Worm (Caenorhabditis elegans) whole organism, L3 larva: ENCODE data around the gene nsph-3.2.

Experiments
- R02D3.7 ChIP-seq: fragments of 150-350 bp; optimal IDR thresholded peaks from 2 replicates; lab custom pipeline; 2014; ENCODE audit warnings: missing biosample characterization, missing genetic modification characterization
- ZK546.5 ChIP-seq: sonication (generic microtip); optimal IDR thresholded peaks from 2 replicates; lab custom pipeline; 2017; ENCODE audit warnings: missing biosample characterization, missing genetic modification characterization
- aly-2 ChIP-seq: fragments of 150-350 bp; optimal IDR thresholded peaks from 2 replicates; lab custom pipeline; 2014; ENCODE audit warnings: missing biosample characterization, missing genetic modification characterization
- ama-1 ChIP-seq: fragments of 150-350 bp; optimal IDR thresholded peaks from 2 replicates; lab custom pipeline; 2018
- ceh-16 ChIP-seq: sonication (generic microtip); optimal IDR thresholded peaks from 2 replicates; lab custom pipeline; 2017; ENCODE audit warnings: missing biosample characterization, missing genetic modification characterization
- ceh-28 ChIP-seq: fragments of 150-350 bp; optimal IDR thresholded peaks from 2 replicates; lab custom pipeline; 2014; ENCODE audit warnings: missing biosample characterization, missing genetic modification reagents, missing genetic modification characterization
- ceh-82 ChIP-seq: fragments of 150-350 bp; optimal IDR thresholded peaks from 2 replicates; lab custom pipeline; 2014; ENCODE audit warnings: missing biosample characterization, missing genetic modification characterization
- ceh-9 ChIP-seq: sonication (generic microtip); optimal IDR thresholded peaks from 2 replicates; lab custom pipeline; 2018; ENCODE audit warnings: missing biosample characterization, missing genetic modification characterization
- daf-12 ChIP-seq: fragments of 150-350 bp; optimal IDR thresholded peaks from 2 replicates; lab custom pipeline; 2014; ENCODE audit warnings: missing biosample characterization, missing genetic modification reagents, missing genetic modification characterization
- egl-27 ChIP-seq: sonication (generic microtip); optimal IDR thresholded peaks from 4 replicates; lab custom pipeline; 2017; ENCODE audit warnings: missing biosample characterization, missing genetic modification reagents, missing genetic modification characterization
- egl-5 ChIP-seq: fragments of 150-350 bp; optimal IDR thresholded peaks from 2 replicates; lab custom pipeline; 2017; ENCODE audit warnings: missing biosample characterization, missing genetic modification reagents, missing genetic modification characterization, inconsistent platforms
- elt-1 ChIP-seq: fragments of 150-350 bp; optimal IDR thresholded peaks from 2 replicates; lab custom pipeline; 2014; ENCODE audit warnings: missing biosample characterization, missing genetic modification characterization
- elt-2 ChIP-seq: sonication (generic microtip); optimal IDR thresholded peaks from 2 replicates; lab custom pipeline; 2016; ENCODE audit warnings: missing genetic modification reagents, mild to moderate bottlenecking, missing genetic modification characterization, missing compliant biosample characterization
- elt-3 ChIP-seq, 3 experiments: fragments of 150-350 bp in 1 of 3; sonication (generic microtip) in 2 of 3; optimal IDR thresholded peaks; 2 replicates in 2 of 3; 4 replicates in 1 of 3; lab custom pipeline; 2014 to 2017; ENCODE audit warnings: missing biosample characterization in 3 of 3, missing genetic modification characterization in 3 of 3
- eor-1 ChIP-seq, 2 experiments: fragments of 150-350 bp; optimal IDR thresholded peaks; 2 replicates each; lab custom pipeline; 2014 to 2018; ENCODE audit warnings: missing biosample characterization in 2 of 2, missing genetic modification characterization in 2 of 2
- fkh-10 ChIP-seq: sonication (generic microtip); optimal IDR thresholded peaks from 2 replicates; lab custom pipeline; 2017; ENCODE audit warnings: missing biosample characterization, missing genetic modification reagents, missing genetic modification characterization
- fkh-2 ChIP-seq: fragments of 150-350 bp; optimal IDR thresholded peaks from 2 replicates; lab custom pipeline; 2014; ENCODE audit warnings: missing biosample characterization, missing genetic modification reagents, missing genetic modification characterization
- fos-1 ChIP-seq: fragments of 150-350 bp; optimal IDR thresholded peaks from 2 replicates; lab custom pipeline; 2014; ENCODE audit warnings: missing biosample characterization, missing genetic modification characterization
- hmg-11 ChIP-seq: sonication (generic microtip); optimal IDR thresholded peaks from 2 replicates; lab custom pipeline; 2016; ENCODE audit warnings: missing genetic modification characterization, missing compliant biosample characterization
- jun-1 ChIP-seq: fragments of 150-350 bp; optimal IDR thresholded peaks from 2 replicates; lab custom pipeline; 2014; ENCODE audit warnings: missing biosample characterization, missing genetic modification reagents, missing genetic modification characterization
- lin-15B ChIP-seq: fragments of 150-350 bp; optimal IDR thresholded peaks from 2 replicates; lab custom pipeline; 2014; ENCODE audit warnings: missing biosample characterization, missing genetic modification characterization
- lin-39 ChIP-seq: fragments of 150-350 bp; optimal IDR thresholded peaks from 2 replicates; lab custom pipeline; 2018; ENCODE audit warnings: missing biosample characterization, missing genetic modification reagents, missing genetic modification characterization
- lsy-12 ChIP-seq: sonication (generic microtip); optimal IDR thresholded peaks from 2 replicates; lab custom pipeline; 2016; ENCODE audit warnings: mild to moderate bottlenecking, missing genetic modification characterization, missing compliant biosample characterization
- mdl-1 ChIP-seq: fragments of 150-350 bp; optimal IDR thresholded peaks from 2 replicates; lab custom pipeline; 2014; ENCODE audit warnings: missing biosample characterization, missing genetic modification characterization
- mml-1 ChIP-seq: fragments of 150-350 bp; sonication (generic microtip); optimal IDR thresholded peaks from 3 replicates; lab custom pipeline; 2014; ENCODE audit warnings: missing biosample characterization, missing genetic modification characterization
- nfya-1 ChIP-seq: sonication (generic microtip); optimal IDR thresholded peaks from 2 replicates; lab custom pipeline; 2017; ENCODE audit warnings: missing genetic modification characterization, mild to moderate bottlenecking, missing compliant biosample characterization, antibody characterized with exemption, moderate library complexity; ENCODE audit not compliant: insufficient read depth
- nhr-11 ChIP-seq: fragments of 150-350 bp; optimal IDR thresholded peaks from 2 replicates; lab custom pipeline; 2014; ENCODE audit warnings: missing biosample characterization, missing genetic modification characterization
- nhr-12 ChIP-seq: fragments of 150-350 bp; optimal IDR thresholded peaks from 2 replicates; lab custom pipeline; 2014; ENCODE audit warnings: missing biosample characterization, missing genetic modification characterization
- nhr-23 ChIP-seq: fragments of 150-350 bp; optimal IDR thresholded peaks from 2 replicates; lab custom pipeline; 2014; ENCODE audit warnings: missing biosample characterization, missing genetic modification reagents, missing genetic modification characterization
- nhr-237 ChIP-seq: fragments of 150-350 bp; optimal IDR thresholded peaks from 2 replicates; lab custom pipeline; 2014; ENCODE audit warnings: missing biosample characterization, missing genetic modification characterization
- nhr-25 ChIP-seq: sonication (generic microtip); optimal IDR thresholded peaks from 2 replicates; lab custom pipeline; 2017; ENCODE audit warnings: missing biosample characterization, missing genetic modification characterization
- nhr-28 ChIP-seq: fragments of 150-350 bp; optimal IDR thresholded peaks from 2 replicates; lab custom pipeline; 2014; ENCODE audit warnings: missing biosample characterization, missing genetic modification characterization
- nhr-43 ChIP-seq: sonication (generic microtip); optimal IDR thresholded peaks from 2 replicates; lab custom pipeline; 2016; ENCODE audit warnings: mild to moderate bottlenecking, missing genetic modification characterization, missing compliant biosample characterization; ENCODE audit not compliant: poor library complexity, severe bottlenecking
- nhr-67 ChIP-seq: fragments of 150-350 bp; optimal IDR thresholded peaks from 2 replicates; lab custom pipeline; 2014; ENCODE audit warnings: missing biosample characterization, missing genetic modification characterization
- nhr-76 ChIP-seq: fragments of 150-350 bp; sonication (generic microtip); optimal IDR thresholded peaks from 5 replicates; lab custom pipeline; 2014; ENCODE audit warnings: missing biosample characterization, missing genetic modification characterization
- nhr-77 ChIP-seq: fragments of 150-350 bp; optimal IDR thresholded peaks from 2 replicates; lab custom pipeline; 2014; ENCODE audit warnings: missing biosample characterization, missing genetic modification characterization
- pha-4 ChIP-seq: fragments of 150-350 bp; optimal IDR thresholded peaks from 2 replicates; lab custom pipeline; 2014; ENCODE audit warnings: missing biosample characterization, missing genetic modification reagents, missing genetic modification characterization
- pqm-1 ChIP-seq: fragments of 150-350 bp; optimal IDR thresholded peaks from 2 replicates; lab custom pipeline; 2017; ENCODE audit warnings: missing biosample characterization, missing genetic modification characterization, inconsistent platforms
- sea-2 ChIP-seq: fragments of 150-350 bp; sonication (generic microtip); optimal IDR thresholded peaks from 4 replicates; lab custom pipeline; 2014; ENCODE audit warnings: missing biosample characterization, missing genetic modification reagents, missing genetic modification characterization
- skn-1 ChIP-seq: fragments of 150-350 bp; optimal IDR thresholded peaks from 2 replicates; lab custom pipeline; 2014; ENCODE audit warnings: missing biosample characterization, missing genetic modification characterization
- snpc-4 ChIP-seq: fragments of 150-350 bp; optimal IDR thresholded peaks from 2 replicates; lab custom pipeline; 2014; ENCODE audit warnings: missing biosample characterization, missing genetic modification characterization
- tbx-2 ChIP-seq: sonication (generic microtip); optimal IDR thresholded peaks from 2 replicates; lab custom pipeline; 2016; ENCODE audit warnings: mild to moderate bottlenecking, missing genetic modification characterization, missing compliant biosample characterization
- unc-39 ChIP-seq: sonication (generic microtip); optimal IDR thresholded peaks from 4 replicates; lab custom pipeline; 2017; ENCODE audit warnings: missing biosample characterization, missing genetic modification characterization
- unc-62 ChIP-seq: fragments of 150-350 bp; sonication (generic microtip); optimal IDR thresholded peaks from 4 replicates; lab custom pipeline; 2014; ENCODE audit warnings: missing biosample characterization, missing genetic modification reagents, missing genetic modification characterization
- zag-1 ChIP-seq: fragments of 150-350 bp; optimal IDR thresholded peaks from 2 replicates; lab custom pipeline; 2014; ENCODE audit warnings: missing biosample characterization, missing genetic modification characterization
- ztf-11 ChIP-seq: fragments of 150-350 bp; optimal IDR thresholded peaks from 2 replicates; lab custom pipeline; 2014; ENCODE audit warnings: missing biosample characterization, missing genetic modification characterization
- ztf-4 ChIP-seq: fragments of 150-350 bp; optimal IDR thresholded peaks from 2 replicates; lab custom pipeline; 2014; ENCODE audit warnings: missing biosample characterization, missing genetic modification characterization

The nsph-3.2 gene

DNA sequence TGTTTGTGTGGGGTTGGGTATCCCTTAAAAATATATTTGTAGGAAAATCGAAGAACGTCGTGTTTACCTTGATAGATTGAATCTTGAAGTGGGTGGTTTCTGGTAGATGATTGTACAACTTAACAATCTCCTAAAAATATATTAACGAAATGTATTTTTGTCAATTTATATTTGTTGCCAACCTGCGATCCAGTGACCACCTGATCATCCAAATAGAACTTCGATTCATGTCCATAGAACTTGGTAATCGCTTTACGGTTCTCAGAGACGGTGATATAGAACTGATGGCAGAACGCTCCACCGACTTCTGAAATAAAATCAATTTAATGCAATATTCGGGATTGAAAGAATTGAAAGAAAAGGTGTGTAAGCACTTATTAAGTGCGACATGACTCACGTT is 15.8 kb downstream of the nsph-3.2 start:
- TF ChIP-seq lin-39 (tag; lab: Kevin White, UChicago) = no peak
- TF ChIP-seq skn-1 = no peak
- no peak for TF ChIP-seq fos-1 (tag; lab: Kevin White, UChicago)
- no peak for TF ChIP-seq zag-1
- TF ChIP-seq nhr-76 = no peak
- no peak for TF ChIP-seq egl-5 (tag; lab: Kevin White, UChicago)
- TF ChIP-seq nhr-237 = no peak
- no peak for TF ChIP-seq fkh-2
- TF ChIP-seq hmg-11 (tag; lab: Kevin White, UChicago) = no peak
- no peak for TF ChIP-seq elt-2 (tag; lab: Kevin White, UChicago)
- no peak for TF ChIP-seq pqm-1 (tag; lab: Kevin White, UChicago)
- no peak for TF ChIP-seq ceh-9 (tag; lab: Kevin White, UChicago)
- no peak for TF ChIP-seq nhr-28 (tag; lab: Kevin White, UChicago)
- no peak for TF ChIP-seq egl-27

DNA sequence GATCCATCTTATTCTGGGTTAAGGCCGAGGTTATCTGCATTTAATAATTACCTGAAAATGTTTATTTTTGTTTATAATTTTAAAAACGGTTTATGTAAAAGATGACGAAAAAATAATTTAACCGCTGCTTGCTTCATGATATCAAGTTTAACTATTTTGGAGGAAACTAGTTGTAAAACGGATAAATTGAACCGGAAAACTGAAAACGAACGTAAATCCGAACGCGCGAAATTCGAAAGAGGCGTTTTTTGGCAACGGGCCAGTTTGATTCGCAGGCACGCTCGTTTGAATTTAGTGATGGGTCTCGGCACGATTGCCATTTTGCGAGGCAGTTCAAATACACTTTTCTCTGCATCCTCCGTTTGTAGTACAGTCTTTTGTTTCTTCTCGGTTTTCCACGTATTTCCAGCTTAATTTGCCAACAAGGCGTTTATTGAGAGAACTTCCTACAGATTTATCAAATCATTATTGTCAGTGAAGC is 16.3 kb downstream of the nsph-3.2 start, which contains the start of the genes gtbp-1 and K08F4.3:
gtbp-1 (minus strand) TSS at position 51 of the 481 bp plus-strand sequence.
K08F4.3 (plus strand) TSS at position 352 of the 481 bp plus-strand sequence.
- no peak for TF ChIP-seq fos-1 (tag; lab: Kevin White, UChicago)
- TF ChIP-seq nhr-43 (tag; lab: Kevin White, UChicago) = peak; percentile 28
- TF ChIP-seq hmg-11 (tag; lab: Kevin White, UChicago) = no peak
- TF ChIP-seq pha-4 (tag; lab: Kevin White, UChicago) = peak; percentile 88
- TF ChIP-seq nhr-28 (tag; lab: Kevin White, UChicago) = no peak
- TF ChIP-seq nhr-67 = no peak
- no peak for TF ChIP-seq nhr-76
- TF ChIP-seq ceh-16 (tag; lab: Kevin White, UChicago) = no peak
- TF ChIP-seq skn-1 = no peak
- TF ChIP-seq zag-1 = no peak
- no peak for TF ChIP-seq fkh-10
- TF ChIP-seq aly-2 = no peak
- TF ChIP-seq elt-3 (tag; optimal IDR thresholded peaks at IDR 0.05; lab: Kevin White, UChicago) = peak in 1 of 3 experiments; percentile 12
- no peak for TF ChIP-seq ztf-4 (tag; lab: Kevin White, UChicago)
- peak; percentile 77 for TF ChIP-seq lin-39 (tag; lab: Kevin White, UChicago)
- peak; percentile 20 for TF ChIP-seq ceh-82
- TF ChIP-seq snpc-4 (tag; lab: Kevin White, UChicago) = peak; percentile 42
- TF ChIP-seq nhr-11 (tag; lab: Kevin White, UChicago) = no peak
- TF ChIP-seq ama-1 (lab: Kevin White, UChicago) = peak; percentile 23
- TF ChIP-seq lin-15B (tag; lab: Kevin White, UChicago) = peak; percentile 94
- no peak for TF ChIP-seq ceh-28 (tag; lab: Kevin White, UChicago)
- TF ChIP-seq pqm-1 (tag; lab: Kevin White, UChicago) = peak; percentile 28
- TF ChIP-seq sea-2 (GFP tag; lab: Kevin White, UChicago) = no peak
- TF ChIP-seq nhr-237 = no peak
- TF ChIP-seq nhr-23 (tag; lab: Kevin White, UChicago) = no peak
- TF ChIP-seq R02D3.7 (tag; lab: Kevin White, UChicago) = peak; percentile 20
- TF ChIP-seq elt-2 (tag; lab: Kevin White, UChicago) = peak; percentile 46
- no peak for TF ChIP-seq nhr-77 (tag; lab: Kevin White, UChicago)
- no peak for TF ChIP-seq fkh-2
- TF ChIP-seq jun-1 (tag; lab: Kevin White, UChicago) = no peak
- TF ChIP-seq unc-39 = no peak
- no peak for TF ChIP-seq nhr-12 (tag; lab: Kevin White, UChicago)
- no peak for TF ChIP-seq lsy-12
- TF ChIP-seq daf-12 (tag; lab: Kevin White, UChicago) = no peak
- TF ChIP-seq ZK546.5 (tag; lab: Kevin White, UChicago) = peak; percentile 51
- no peak for TF ChIP-seq egl-27
- TF ChIP-seq tbx-2 (tag; lab: Kevin White, UChicago) = no peak
- TF ChIP-seq unc-62 (GFP tag; lab: Kevin White, UChicago) = no peak
- TF ChIP-seq elt-1 (tag; lab: Kevin White, UChicago) = no peak
- peak; percentile 94 for TF ChIP-seq egl-5 (tag; lab: Kevin White, UChicago)
- TF ChIP-seq mdl-1 = no peak
- no peak for TF ChIP-seq mml-1 (tag; lab: Kevin White, UChicago)
- TF ChIP-seq nfya-1 (tag; lab: Kevin White, UChicago) = peak; percentile 90
- TF ChIP-seq nhr-25 (tag; lab: Kevin White, UChicago) = peak; percentile 81
- no peak for TF ChIP-seq ceh-9 (tag; lab: Kevin White, UChicago)
- TF ChIP-seq ztf-11 (tag; lab: Kevin White, UChicago) = no peak
- TF ChIP-seq eor-1 (tag; optimal IDR thresholded peaks at IDR 0.05; lab: Kevin White, UChicago) = no peak
